Worm (Caenorhabditis elegans) whole organism, L1 larva: ENCODE results near the gene T03E6.8.

Experiments
- C34B4.2 ChIP-seq: sonication (generic microtip); optimal IDR thresholded peaks from 2 replicates; lab custom pipeline; 2017; ENCODE audit warnings: mild to moderate bottlenecking, missing genetic modification characterization, missing compliant biosample characterization
- ceh-82 ChIP-seq, 3 experiments: fragments of 150-350 bp in 1 of 3; sonication (generic microtip) in 2 of 3; optimal IDR thresholded peaks; 2 replicates each; lab custom pipeline; 2014 to 2017; ENCODE audit warnings: missing biosample characterization in 3 of 3, missing genetic modification characterization in 3 of 3
- egl-27 ChIP-seq, 2 experiments: fragments of 150-350 bp in 1 of 2; sonication (generic microtip); optimal IDR thresholded peaks; 3 replicates each; lab custom pipeline; 2017 to 2018; ENCODE audit warnings: missing biosample characterization in 2 of 2, missing genetic modification characterization in 2 of 2, missing genetic modification reagents in 2 of 2
- hlh-4 ChIP-seq: sonication (generic microtip); optimal IDR thresholded peaks from 2 replicates; lab custom pipeline; 2016; ENCODE audit warnings: mild to moderate bottlenecking, missing genetic modification characterization, missing compliant biosample characterization
- jun-1 ChIP-seq: fragments of 150-350 bp; optimal IDR thresholded peaks from 2 replicates; lab custom pipeline; 2014; ENCODE audit warnings: missing biosample characterization, missing genetic modification reagents, missing genetic modification characterization
- lin-13 ChIP-seq: fragments of 150-350 bp; optimal IDR thresholded peaks from 2 replicates; lab custom pipeline; 2014; ENCODE audit warnings: missing biosample characterization, missing genetic modification reagents, missing genetic modification characterization
- lin-39 ChIP-seq: fragments of 150-350 bp; optimal IDR thresholded peaks from 2 replicates; lab custom pipeline; 2014; ENCODE audit warnings: missing biosample characterization, missing genetic modification reagents, missing genetic modification characterization
- nhr-11 ChIP-seq: fragments of 150-350 bp; optimal IDR thresholded peaks from 2 replicates; lab custom pipeline; 2014; ENCODE audit warnings: missing biosample characterization, missing genetic modification characterization
- nhr-237 ChIP-seq: fragments of 150-350 bp; optimal IDR thresholded peaks from 2 replicates; lab custom pipeline; 2014; ENCODE audit warnings: missing biosample characterization, missing genetic modification characterization
- nhr-77 ChIP-seq: fragments of 150-350 bp; optimal IDR thresholded peaks from 2 replicates; lab custom pipeline; 2014; ENCODE audit warnings: missing biosample characterization, missing genetic modification characterization
- nhr-90 ChIP-seq: sonication (generic microtip); optimal IDR thresholded peaks from 2 replicates; lab custom pipeline; 2016; ENCODE audit warnings: mild to moderate bottlenecking, missing genetic modification characterization, missing compliant biosample characterization; ENCODE audit not compliant: poor library complexity
- sptf-1 ChIP-seq: fragments of 150-350 bp; optimal IDR thresholded peaks from 2 replicates; lab custom pipeline; 2014; ENCODE audit warnings: missing biosample characterization, missing genetic modification characterization
- unc-62 ChIP-seq: fragments of 150-350 bp; optimal IDR thresholded peaks from 2 replicates; lab custom pipeline; 2014; ENCODE audit warnings: missing biosample characterization, missing genetic modification reagents, missing genetic modification characterization

ce11 chrV:16598437-16598836 lies 4.6 kb downstream of the T03E6.8 start:
- no peak for TF ChIP-seq jun-1 (tag; lab: Kevin White, UChicago)
- no peak for TF ChIP-seq sptf-1 (tag; lab: Kevin White, UChicago)
- TF ChIP-seq C34B4.2 (tag; lab: Kevin White, UChicago): no peak
- no peak for TF ChIP-seq nhr-11 (tag; lab: Kevin White, UChicago)
- no peak for TF ChIP-seq unc-62
- TF ChIP-seq lin-39 (tag; lab: Kevin White, UChicago): no peak
- TF ChIP-seq egl-27 (tag; optimal IDR thresholded peaks at IDR 0.05; lab: Kevin White, UChicago): no peak
- TF ChIP-seq ceh-82 (tag; optimal IDR thresholded peaks at IDR 0.05; lab: Kevin White, UChicago): no peak
- no peak for TF ChIP-seq nhr-77 (tag; lab: Kevin White, UChicago)
- TF ChIP-seq nhr-90 (tag; lab: Kevin White, UChicago): no peak
- TF ChIP-seq nhr-237 (tag; lab: Kevin White, UChicago): no peak
- no peak for TF ChIP-seq lin-13
- no peak for TF ChIP-seq hlh-4
